Fruit fly (Drosophila melanogaster): ENCODE data around the gene Klp67A.

Klp67A gene

dm6 chr3L:9398028-9398427 is 31.2 kb upstream of the Klp67A start:
- TF ChIP-seq Hr38 (GFP tag; optimal IDR thresholded peaks at IDR 0.05) (no peak), CG8119 (GFP tag; IDR thresholded peaks at IDR 0.05) (no peak), Hr4 (GFP tag; optimal IDR thresholded peaks at IDR 0.05) (no peak), cyc (GFP tag; optimal IDR thresholded peaks at IDR 0.05) (no peak), CG31627 (GFP tag; optimal IDR thresholded peaks at IDR 0.05) (no peak), Eip93F (GFP tag; optimal IDR thresholded peaks at IDR 0.05) (no peak)

dm6 chr3L:9397156-9397555 is 30.3 kb upstream of the Klp67A start:
- TF ChIP-seq Hr39 (GFP tag; optimal IDR thresholded peaks at IDR 0.05) (no peak), svp (GFP tag) (peak; percentile 45), CG6808 (GFP tag; optimal IDR thresholded peaks at IDR 0.05) (peak; percentile 52), spab (GFP tag; optimal IDR thresholded peaks at IDR 0.05) (peak; percentile 23), dsx (GFP tag; optimal IDR thresholded peaks at IDR 0.05; ENCODE audit: poor library complexity, severe bottlenecking) (no peak), esn (GFP tag; optimal IDR thresholded peaks at IDR 0.05) (peak; percentile 9), CG4318 (GFP tag; optimal IDR thresholded peaks at IDR 0.05) (no peak), CG16779 (tag; optimal IDR thresholded peaks at IDR 0.05) (peak; percentile 4), CG10631 (GFP tag; optimal IDR thresholded peaks at IDR 0.05) (peak; percentile 16), CG34406 (GFP tag; optimal IDR thresholded peaks at IDR 0.05) (no peak), fkh (GFP tag; optimal IDR thresholded peaks at IDR 0.05) (peak; percentile 93), vri (GFP tag; optimal IDR thresholded peaks at IDR 0.05) (peak; percentile 40), salr (GFP tag; optimal IDR thresholded peaks at IDR 0.05) (no peak), OdsH (GFP tag; optimal IDR thresholded peaks at IDR 0.05) (peak; percentile 4), CG6163 (GFP tag; IDR thresholded peaks at IDR 0.05) (peak; percentile 57; the same call in 2 of the 3 replicates), CG7368 (GFP tag; optimal IDR thresholded peaks at IDR 0.05) (peak; percentile 1), Eip78C (GFP tag) (peak; percentile 25), CG11762 (GFP tag; optimal IDR thresholded peaks at IDR 0.05; ENCODE audit: insufficient read depth) (no peak), CG8119 (GFP tag; IDR thresholded peaks at IDR 0.05) (0 out of 3 replicates have a peak, but pooled peaks have one; percentile 22)

DNA sequence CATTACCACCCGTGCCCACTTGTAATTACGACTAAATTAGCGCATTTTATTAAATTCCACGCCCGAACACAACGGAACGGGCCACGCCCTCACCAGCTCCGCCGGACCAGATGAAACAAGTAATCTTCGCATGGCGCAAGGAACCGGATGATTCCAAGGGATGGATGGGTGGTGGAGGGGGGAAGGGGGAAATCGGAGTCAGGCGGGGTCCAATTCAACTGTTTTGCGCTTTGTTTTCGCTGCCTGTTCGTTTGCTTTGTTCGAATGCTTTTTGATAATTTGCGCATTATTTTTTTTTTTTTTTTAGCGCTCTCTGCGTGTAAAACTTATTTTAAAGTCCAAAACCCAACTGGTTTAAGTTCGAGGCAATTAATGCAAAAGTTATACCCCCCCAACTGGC is 29.9 kb upstream of the Klp67A start:
- TF ChIP-seq ss (GFP tag; optimal IDR thresholded peaks at IDR 0.05): peak in 1 of 2 experiments; percentile 19
- peak; percentile 40 for TF ChIP-seq svp (GFP tag)
- TF ChIP-seq CG11902 (GFP tag; optimal IDR thresholded peaks at IDR 0.05): no peak
- TF ChIP-seq Sox14 (GFP tag; optimal IDR thresholded peaks at IDR 0.05): peak; percentile 21
- TF ChIP-seq CG1621 (tag; optimal IDR thresholded peaks at IDR 0.05): peak; percentile 76
- TF ChIP-seq CG6276 (GFP tag; optimal IDR thresholded peaks at IDR 0.05): no peak

dm6 chr3L:9396038-9396437 is 29.2 kb upstream of the Klp67A start:
- TF ChIP-seq CG11902 (GFP tag; optimal IDR thresholded peaks at IDR 0.05): no peak
- peak; percentile 29 for TF ChIP-seq Eip78C (GFP tag)

DNA sequence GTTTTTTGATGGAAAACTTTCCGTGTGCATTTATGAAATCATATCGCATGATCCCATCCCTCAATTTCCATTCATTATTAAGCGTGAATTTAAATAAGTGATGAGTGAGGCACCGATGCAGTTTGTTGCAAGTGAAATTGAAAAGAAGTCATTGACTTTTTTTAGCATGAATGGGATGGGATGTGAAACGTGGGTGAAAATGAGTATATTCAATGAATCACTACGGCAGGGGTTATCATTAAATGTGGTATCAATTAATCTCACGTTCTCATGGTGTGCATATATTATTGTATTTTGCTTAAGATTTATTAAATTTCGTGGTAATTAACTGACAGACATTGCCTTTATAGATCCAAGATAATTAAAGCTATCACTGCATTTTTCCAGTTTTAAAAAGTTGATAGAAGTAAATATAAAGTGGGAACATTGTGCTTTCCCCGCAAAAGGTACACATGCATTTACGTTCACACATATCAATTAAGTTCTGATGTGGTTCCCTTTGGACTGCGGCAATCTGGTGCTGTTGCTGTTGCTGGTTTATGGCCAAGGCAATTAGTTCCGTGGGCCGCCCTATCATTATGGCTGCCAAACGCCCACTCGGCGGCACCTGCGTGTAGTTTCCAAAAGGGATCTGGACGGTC is 24.6 kb upstream of the Klp67A start:
- TF ChIP-seq CG10669 (GFP tag; optimal IDR thresholded peaks at IDR 0.05): no peak
- TF ChIP-seq svp (GFP tag): peak; percentile 78

DNA sequence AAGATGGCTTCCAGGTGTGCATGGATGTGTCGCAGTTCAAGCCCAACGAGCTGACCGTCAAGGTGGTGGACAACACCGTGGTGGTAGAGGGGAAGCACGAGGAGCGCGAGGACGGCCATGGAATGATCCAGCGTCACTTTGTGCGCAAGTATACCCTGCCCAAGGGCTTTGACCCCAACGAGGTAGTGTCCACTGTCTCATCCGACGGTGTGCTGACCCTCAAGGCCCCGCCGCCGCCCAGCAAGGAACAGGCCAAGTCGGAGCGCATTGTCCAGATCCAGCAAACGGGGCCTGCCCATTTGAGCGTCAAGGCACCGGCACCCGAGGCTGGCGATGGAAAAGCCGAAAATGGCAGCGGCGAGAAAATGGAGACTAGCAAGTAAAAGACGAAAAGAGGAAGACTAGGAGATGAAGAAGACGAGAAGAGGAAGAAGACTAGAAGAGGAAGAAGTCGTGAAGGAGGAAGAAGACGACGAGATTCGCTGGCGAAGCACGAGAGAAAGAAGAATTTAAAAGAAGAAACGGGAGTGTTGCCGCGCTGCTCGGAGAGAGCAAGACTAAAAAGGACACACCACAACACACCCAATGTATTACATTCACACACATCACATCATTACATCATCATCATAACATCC is 17.7 kb upstream of the Klp67A start:
- TF ChIP-seq dac (GFP tag; optimal IDR thresholded peaks at IDR 0.05): no peak
- TF ChIP-seq fd59A (GFP tag; optimal IDR thresholded peaks at IDR 0.05): no peak
- no peak for TF ChIP-seq Hr38 (GFP tag; optimal IDR thresholded peaks at IDR 0.05)
- no peak for TF ChIP-seq CG11294 (GFP tag; IDR thresholded peaks at IDR 0.05)
- no peak for TF ChIP-seq lz (GFP tag; optimal IDR thresholded peaks at IDR 0.05)
- TF ChIP-seq CG31627 (GFP tag; optimal IDR thresholded peaks at IDR 0.05): no peak
- TF ChIP-seq acj6 (GFP tag; optimal IDR thresholded peaks at IDR 0.05): no peak
- TF ChIP-seq CG6808 (GFP tag; optimal IDR thresholded peaks at IDR 0.05): no peak
- TF ChIP-seq Eip93F (GFP tag; optimal IDR thresholded peaks at IDR 0.05): no peak
- TF ChIP-seq Ets21C (GFP tag; optimal IDR thresholded peaks at IDR 0.05): no peak
- no peak for TF ChIP-seq fkh (GFP tag; optimal IDR thresholded peaks at IDR 0.05)
- TF ChIP-seq CG4318 (GFP tag; optimal IDR thresholded peaks at IDR 0.05): no peak
- no peak for TF ChIP-seq fd85E (GFP tag; optimal IDR thresholded peaks at IDR 0.05)
- TF ChIP-seq CG1621 (tag; optimal IDR thresholded peaks at IDR 0.05): no peak
- no peak for TF ChIP-seq CG11902 (GFP tag; optimal IDR thresholded peaks at IDR 0.05)
- TF ChIP-seq Blimp-1 (GFP tag; optimal IDR thresholded peaks at IDR 0.05): no peak
- no peak for TF ChIP-seq CG8119 (GFP tag; IDR thresholded peaks at IDR 0.05)
